Worm (Caenorhabditis elegans) whole organism, L1 larva: ENCODE results near the gene tbc-14.

Experiments used
- C16A3.4 ChIP-seq: fragments of 150-350 bp; optimal IDR thresholded peaks from 2 replicates; lab custom pipeline; 2014; ENCODE audit warnings: missing biosample characterization, missing genetic modification characterization
- C34B4.2 ChIP-seq: sonication (generic microtip); optimal IDR thresholded peaks from 2 replicates; lab custom pipeline; 2017; ENCODE audit warnings: mild to moderate bottlenecking, missing genetic modification characterization, missing compliant biosample characterization
- F16B12.6 ChIP-seq: fragments of 150-350 bp; optimal IDR thresholded peaks from 2 replicates; lab custom pipeline; 2014; ENCODE audit warnings: missing biosample characterization, missing genetic modification characterization
- alr-1 ChIP-seq: fragments of 200-800 bp; sonication (Bioruptor generic); optimal IDR thresholded peaks from 2 replicates; lab custom pipeline; 2018; ENCODE audit warnings: borderline replicate concordance, mild to moderate bottlenecking, missing genetic modification characterization, missing compliant biosample characterization
- ama-1 ChIP-seq: fragments of 150-350 bp; optimal IDR thresholded peaks from 2 replicates; lab custom pipeline; 2014
- ceh-8 ChIP-seq: fragments of 200-800 bp; sonication (Bioruptor generic); optimal IDR thresholded peaks from 2 replicates; lab custom pipeline; 2018; ENCODE audit warnings: mild to moderate bottlenecking, missing genetic modification characterization, moderate library complexity, missing compliant biosample characterization
- ceh-82 ChIP-seq, 3 experiments: fragments of 150-350 bp in 1 of 3; sonication (generic microtip) in 2 of 3; optimal IDR thresholded peaks; 2 replicates each; lab custom pipeline; 2014 to 2017; ENCODE audit warnings: missing biosample characterization in 3 of 3, missing genetic modification characterization in 3 of 3
- ceh-88 ChIP-seq: fragments of 200-800 bp; sonication (Bioruptor generic); IDR thresholded peaks from 2 replicates; pipeline ENCODE4 v1.3.6; 2022; ENCODE audit warnings: missing genetic modification characterization, missing compliant biosample characterization
- efl-1 ChIP-seq, 4 experiments: fragments of 150-350 bp; optimal IDR thresholded peaks in 3 of 4; peaks in 1 of 4; 1 replicate in 1 of 4; 2 replicates in 3 of 4; lab custom pipeline; 2014; ENCODE audit warnings: missing biosample characterization in 2 of 4, missing genetic modification characterization in 2 of 4, missing genetic modification reagents in 2 of 4
- efl-3 ChIP-seq: fragments of 200-800 bp; sonication (Bioruptor generic); optimal IDR thresholded peaks from 2 replicates; lab custom pipeline; 2018; ENCODE audit warnings: mild to moderate bottlenecking, missing genetic modification characterization, missing compliant biosample characterization
- egl-13 ChIP-seq: sonication (generic microtip); optimal IDR thresholded peaks from 2 replicates; lab custom pipeline; 2016; ENCODE audit warnings: missing genotype, missing genetic modification reagents, missing genetic modification characterization, missing compliant biosample characterization
- egl-27 ChIP-seq, 2 experiments: fragments of 150-350 bp in 1 of 2; sonication (generic microtip); optimal IDR thresholded peaks; 3 replicates each; lab custom pipeline; 2017 to 2018; ENCODE audit warnings: missing biosample characterization in 2 of 2, missing genetic modification characterization in 2 of 2, missing genetic modification reagents in 2 of 2
- elt-2 ChIP-seq: sonication (generic microtip); optimal IDR thresholded peaks from 2 replicates; lab custom pipeline; 2016; ENCODE audit warnings: missing genetic modification characterization, mild to moderate bottlenecking, inconsistent platforms, missing compliant biosample characterization, missing genetic modification reagents
- elt-3 ChIP-seq, 6 experiments: fragments of 150-350 bp in 1 of 6; sonication (generic microtip); optimal IDR thresholded peaks; 2 replicates each; lab custom pipeline; 2017 to 2018; ENCODE audit warnings: missing biosample characterization in 6 of 6, missing genetic modification characterization in 6 of 6, inconsistent platforms in 1 of 6
- ets-5 ChIP-seq: fragments of 200-800 bp; sonication (Bioruptor generic); IDR thresholded peaks from 2 replicates; pipeline ENCODE4 v1.3.6; 2022; ENCODE audit warnings: missing genetic modification characterization, missing compliant biosample characterization
- fkh-4 ChIP-seq: sonication (generic microtip); optimal IDR thresholded peaks from 2 replicates; lab custom pipeline; 2016; ENCODE audit warnings: missing compliant biosample characterization, missing genetic modification characterization, borderline replicate concordance
- irx-1 ChIP-seq: sonication (generic microtip); optimal IDR thresholded peaks from 2 replicates; lab custom pipeline; 2016; ENCODE audit warnings: missing genetic modification characterization, missing compliant biosample characterization
- isw-1 ChIP-seq: fragments of 200-800 bp; sonication (Bioruptor generic); IDR thresholded peaks from 2 replicates; pipeline ENCODE4 v1.3.6; 2022; ENCODE audit warnings: missing genetic modification characterization, missing compliant biosample characterization
- lin-13 ChIP-seq: fragments of 150-350 bp; optimal IDR thresholded peaks from 2 replicates; lab custom pipeline; 2014; ENCODE audit warnings: missing biosample characterization, missing genetic modification reagents, missing genetic modification characterization
- lin-14 ChIP-seq: fragments of 200-800 bp; sonication (Bioruptor generic); optimal IDR thresholded peaks from 2 replicates; lab custom pipeline; 2018; ENCODE audit warnings: mild to moderate bottlenecking, missing genetic modification characterization, moderate library complexity, missing compliant biosample characterization
- lin-15B ChIP-seq: fragments of 150-350 bp; sonication (generic microtip); optimal IDR thresholded peaks from 3 replicates; lab custom pipeline; 2014; ENCODE audit warnings: missing biosample characterization, missing genetic modification characterization
- lin-35 ChIP-seq, 2 experiments: fragments of 150-350 bp; optimal IDR thresholded peaks; 2 replicates each; lab custom pipeline; 2014; ENCODE audit warnings: missing biosample characterization in 2 of 2, missing genetic modification characterization in 2 of 2, missing genetic modification reagents in 2 of 2
- lir-3 ChIP-seq: sonication (generic microtip); optimal IDR thresholded peaks from 2 replicates; lab custom pipeline; 2016; ENCODE audit warnings: mild to moderate bottlenecking, missing genetic modification characterization, moderate library complexity, missing compliant biosample characterization; ENCODE audit not compliant: poor library complexity
- mab-9 ChIP-seq: fragments of 200-800 bp; sonication (Bioruptor generic); IDR thresholded peaks from 2 replicates; pipeline ENCODE4 v1.3.6; 2022; ENCODE audit warnings: missing genetic modification reagents, missing genetic modification characterization, missing compliant biosample characterization
- mdl-1 ChIP-seq, 2 experiments: fragments of 150-350 bp; optimal IDR thresholded peaks; 2 replicates each; lab custom pipeline; 2014 to 2017; ENCODE audit warnings: missing biosample characterization in 2 of 2, missing genetic modification characterization in 2 of 2, inconsistent platforms in 1 of 2
- nhr-237 ChIP-seq: fragments of 150-350 bp; optimal IDR thresholded peaks from 2 replicates; lab custom pipeline; 2014; ENCODE audit warnings: missing biosample characterization, missing genetic modification characterization
- nhr-47 ChIP-seq: sonication (generic microtip); optimal IDR thresholded peaks from 2 replicates; lab custom pipeline; 2016; ENCODE audit warnings: mild to moderate bottlenecking, missing genetic modification characterization, moderate library complexity, missing compliant biosample characterization
- nhr-71 ChIP-seq: sonication (generic microtip); optimal IDR thresholded peaks from 2 replicates; lab custom pipeline; 2016; ENCODE audit warnings: mild to moderate bottlenecking, missing genetic modification characterization, moderate library complexity, missing compliant biosample characterization
- nhr-76 ChIP-seq: sonication (generic microtip); optimal IDR thresholded peaks from 2 replicates; lab custom pipeline; 2017; ENCODE audit warnings: missing biosample characterization, missing genetic modification characterization
- nhr-84 ChIP-seq: sonication (generic microtip); optimal IDR thresholded peaks from 2 replicates; lab custom pipeline; 2017; ENCODE audit warnings: missing biosample characterization, missing genetic modification characterization
- nhr-85 ChIP-seq: sonication (generic microtip); peaks from one replicate; lab custom pipeline; 2016; ENCODE audit warnings: missing genetic modification characterization, inconsistent platforms, missing compliant biosample characterization
- rnt-1 ChIP-seq: sonication (generic microtip); optimal IDR thresholded peaks from 2 replicates; lab custom pipeline; 2016; ENCODE audit warnings: mild to moderate bottlenecking, missing genetic modification characterization, moderate library complexity, missing compliant biosample characterization
- snu-23 ChIP-seq: sonication (generic microtip); optimal IDR thresholded peaks from 2 replicates; lab custom pipeline; 2016; ENCODE audit warnings: missing genetic modification characterization, missing compliant biosample characterization
- sox-4 ChIP-seq: sonication (generic microtip); optimal IDR thresholded peaks from 2 replicates; lab custom pipeline; 2016; ENCODE audit warnings: missing genetic modification characterization, missing compliant biosample characterization
- sup-37 ChIP-seq: fragments of 200-800 bp; sonication (Bioruptor generic); optimal IDR thresholded peaks from 2 replicates; lab custom pipeline; 2018; ENCODE audit warnings: mild to moderate bottlenecking, missing genetic modification characterization, missing compliant biosample characterization
- tbx-2 ChIP-seq: sonication (generic microtip); optimal IDR thresholded peaks from 2 replicates; lab custom pipeline; 2016; ENCODE audit warnings: missing genetic modification characterization, missing compliant biosample characterization
- tlp-1 ChIP-seq: fragments of 150-350 bp; optimal IDR thresholded peaks from 2 replicates; lab custom pipeline; 2014; ENCODE audit warnings: missing biosample characterization, missing genetic modification characterization
- unc-130 ChIP-seq: fragments of 150-350 bp; optimal IDR thresholded peaks from 2 replicates; lab custom pipeline; 2017; ENCODE audit warnings: missing biosample characterization, missing genetic modification characterization, inconsistent platforms
- unc-30 ChIP-seq: sonication (generic microtip); optimal IDR thresholded peaks from 2 replicates; lab custom pipeline; 2017; ENCODE audit warnings: missing biosample characterization, missing genetic modification characterization
- unc-62 ChIP-seq: fragments of 150-350 bp; optimal IDR thresholded peaks from 2 replicates; lab custom pipeline; 2014; ENCODE audit warnings: missing biosample characterization, missing genetic modification reagents, missing genetic modification characterization
- unc-98 ChIP-seq: fragments of 200-800 bp; sonication (Bioruptor generic); IDR thresholded peaks from 2 replicates; pipeline ENCODE4 v1.3.6; 2022; ENCODE audit warnings: missing genetic modification characterization, missing compliant biosample characterization
- vab-15 ChIP-seq: sonication (generic microtip); optimal IDR thresholded peaks from 2 replicates; lab custom pipeline; 2017; ENCODE audit warnings: missing genotype, mild to moderate bottlenecking, missing genetic modification characterization, missing compliant biosample characterization
- xbp-1 ChIP-seq: sonication (generic microtip); optimal IDR thresholded peaks from 2 replicates; lab custom pipeline; 2016; ENCODE audit warnings: missing genetic modification characterization, missing compliant biosample characterization
- zag-1 ChIP-seq: fragments of 150-350 bp; optimal IDR thresholded peaks from 2 replicates; lab custom pipeline; 2014; ENCODE audit warnings: missing biosample characterization, missing genetic modification characterization
- zip-4 ChIP-seq: fragments of 200-800 bp; sonication (Bioruptor generic); optimal IDR thresholded peaks from 2 replicates; lab custom pipeline; 2018; ENCODE audit warnings: mild to moderate bottlenecking, missing genetic modification characterization, moderate library complexity, missing compliant biosample characterization
- ztf-11 ChIP-seq, 2 experiments: sonication (generic microtip); optimal IDR thresholded peaks; 2 replicates each; lab custom pipeline; 2016 to 2017; ENCODE audit warnings: missing genetic modification characterization in 2 of 2, missing biosample characterization in 1 of 2, missing compliant biosample characterization in 1 of 2
- ztf-4 ChIP-seq: fragments of 150-350 bp; optimal IDR thresholded peaks from 2 replicates; lab custom pipeline; 2014; ENCODE audit warnings: missing biosample characterization, missing genetic modification characterization

tbc-14 gene

ce11 chrII:13447166-13447643 is at the start of gene tbc-14:
TSS of gene tbc-14 (minus strand) at chrII:13447593.
- TF ChIP-seq sup-37 (no peak), tbx-2 (tag; lab: Kevin White, UChicago) (no peak), efl-1 (optimal IDR thresholded peaks at IDR 0.05; lab: Kevin White, UChicago) (no peak), efl-1 (GFP tag; optimal IDR thresholded peaks at IDR 0.05 in 1 of 2; lab: Kevin White, UChicago) (peak in 1 of 2 experiments; percentile 55), zip-4 (no peak)

- TF ChIP-seq ceh-88 (no peak), lin-35 (GFP tag; optimal IDR thresholded peaks at IDR 0.05; lab: Kevin White, UChicago) (peak in 1 of 2 experiments; percentile 4), elt-2 (tag; lab: Kevin White, UChicago) (peak; percentile 51)
- TF ChIP-seq, all 84 proteins: peak for 2
These were observed 48.3 kb upstream of the tbc-14 start, which contains the start of gene drr-1 for ce11 chrII:13495718-13496117. TSS of gene drr-1 (minus strand) at chrII:13495900.

ce11 chrII:13494762-13495161 is 47.4 kb upstream of the tbc-14 start:
- TF ChIP-seq C34B4.2 (tag; lab: Kevin White, UChicago) (no peak), nhr-71 (tag; lab: Kevin White, UChicago) (peak; percentile 59), mab-9 (GFP tag; lab: Robert Waterston, UW) (no peak), ceh-8 (GFP tag; lab: Kevin White, UChicago) (no peak), nhr-47 (tag; lab: Kevin White, UChicago) (peak; percentile 60), sup-37 (no peak), zag-1 (tag; lab: Kevin White, UChicago) (no peak), sox-4 (peak; percentile 7), nhr-85 (tag; lab: Kevin White, UChicago) (no peak), ztf-11 (tag; optimal IDR thresholded peaks at IDR 0.05; lab: Kevin White, UChicago) (no peak), lin-15B (tag; lab: Kevin White, UChicago) (no peak), C16A3.4 (tag; lab: Kevin White, UChicago) (peak; percentile 15), unc-62 (no peak), lin-13 (GFP tag; lab: Kevin White, UChicago) (no peak), fkh-4 (tag; lab: Kevin White, UChicago) (no peak), mdl-1 (tag; optimal IDR thresholded peaks at IDR 0.05; lab: Kevin White, UChicago) (no peak), unc-98 (no peak), nhr-76 (tag; lab: Kevin White, UChicago) (no peak), ama-1 (peak; percentile 51), xbp-1 (peak; percentile 42), egl-13 (tag; lab: Kevin White, UChicago) (peak; percentile 17), vab-15 (no peak), tlp-1 (tag; lab: Kevin White, UChicago) (no peak), unc-130 (tag; lab: Kevin White, UChicago) (peak; percentile 57), isw-1 (GFP tag; lab: Robert Waterston, UW) (no peak; the same call in 1 of the 2 replicates), irx-1 (tag; lab: Kevin White, UChicago) (peak; percentile 35), lir-3 (no peak), tbx-2 (tag; lab: Kevin White, UChicago) (peak; percentile 9), rnt-1 (tag; lab: Kevin White, UChicago) (peak; percentile 25), efl-1 (optimal IDR thresholded peaks at IDR 0.05; lab: Kevin White, UChicago) (peak; percentile 25 to 54), efl-1 (GFP tag; optimal IDR thresholded peaks at IDR 0.05 in 1 of 2; lab: Kevin White, UChicago) (peak; percentile 62 to 93), unc-30 (no peak), F16B12.6 (tag; lab: Kevin White, UChicago) (peak; percentile 93), egl-27 (tag; optimal IDR thresholded peaks at IDR 0.05; lab: Kevin White, UChicago) (no peak), elt-3 (tag; optimal IDR thresholded peaks at IDR 0.05; lab: Kevin White, UChicago) (no peak), nhr-237 (tag; lab: Kevin White, UChicago) (no peak), nhr-84 (tag; lab: Kevin White, UChicago) (no peak), alr-1 (tag; lab: Kevin White, UChicago) (no peak), ztf-4 (tag; lab: Kevin White, UChicago) (no peak), snu-23 (peak; percentile 61), ceh-82 (tag; optimal IDR thresholded peaks at IDR 0.05; lab: Kevin White, UChicago) (peak in 1 of 3 experiments; percentile 18), ets-5 (GFP tag; lab: Robert Waterston, UW) (no peak), lin-14 (GFP tag; lab: Kevin White, UChicago) (no peak), efl-3 (GFP tag; lab: Kevin White, UChicago) (no peak), zip-4 (no peak)
